Worm (Caenorhabditis elegans): ENCODE data around the gene nep-21.

ce11 chrV:14248654-14249053 is 22.4 kb upstream of the nep-21 start, which contains the start of gene K02E11.6:
- TF ChIP-seq lir-3 (tag; optimal IDR thresholded peaks at IDR 0.05) (no peak), skn-1 (tag; optimal IDR thresholded peaks at IDR 0.05) (no peak), nhr-10 (tag; optimal IDR thresholded peaks at IDR 0.05) (no peak), lin-15B (tag; optimal IDR thresholded peaks at IDR 0.05) (no peak), zag-1 (tag; optimal IDR thresholded peaks at IDR 0.05) (no peak), daf-16 (GFP tag; optimal IDR thresholded peaks at IDR 0.05) (no peak), daf-16 (tag; optimal IDR thresholded peaks at IDR 0.05) (no peak), ztf-11 (tag; optimal IDR thresholded peaks at IDR 0.05) (no peak), ceh-82 (tag; optimal IDR thresholded peaks at IDR 0.05) (no peak), egl-27 (tag; optimal IDR thresholded peaks at IDR 0.05) (no peak)
